Worm (Caenorhabditis elegans): ENCODE measurements around the gene F07A11.4.

Gene F07A11.4

DNA sequence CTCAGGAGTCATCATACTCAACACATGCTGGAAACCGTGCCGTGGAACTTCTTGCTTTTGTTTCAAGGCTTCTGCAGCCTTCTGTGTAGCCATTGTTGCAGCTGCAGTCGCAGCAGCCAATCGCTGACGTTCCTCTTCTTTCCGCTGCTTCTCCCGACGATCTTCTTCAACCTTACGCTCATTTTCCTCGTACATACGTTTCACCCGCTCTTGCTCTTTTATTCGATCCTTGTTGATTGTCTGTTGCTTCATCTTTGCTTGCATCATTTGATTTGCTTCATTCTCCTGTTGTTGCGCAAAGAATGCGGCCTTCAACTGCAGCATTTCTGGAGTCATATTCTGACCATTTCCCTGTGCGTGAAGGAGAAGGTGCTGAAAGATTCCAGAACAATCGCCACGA is 21.8 kb downstream of the F07A11.4 start:
- TF ChIP-seq hlh-8 (tag; optimal IDR thresholded peaks at IDR 0.05) (no peak), syd-9 (tag; optimal IDR thresholded peaks at IDR 0.05) (no peak), ceh-6 (GFP tag; optimal IDR thresholded peaks at IDR 0.05) (no peak), ceh-34 (tag; optimal IDR thresholded peaks at IDR 0.05) (no peak), elt-4 (tag; optimal IDR thresholded peaks at IDR 0.05) (no peak), ceh-24 (tag; optimal IDR thresholded peaks at IDR 0.05) (no peak), pax-1 (tag; optimal IDR thresholded peaks at IDR 0.05) (no peak), rnt-1 (tag; optimal IDR thresholded peaks at IDR 0.05) (no peak), ceh-9 (tag; optimal IDR thresholded peaks at IDR 0.05) (no peak), ceh-45 (GFP tag; IDR thresholded peaks at IDR 0.05) (no peak), sox-4 (tag; optimal IDR thresholded peaks at IDR 0.05) (no peak), fax-1 (tag; optimal IDR thresholded peaks at IDR 0.05) (no peak), fkh-6 (tag; optimal IDR thresholded peaks at IDR 0.05) (no peak), hlh-6 (tag; optimal IDR thresholded peaks at IDR 0.05) (no peak), pros-1 (tag; optimal IDR thresholded peaks at IDR 0.05) (no peak)

DNA sequence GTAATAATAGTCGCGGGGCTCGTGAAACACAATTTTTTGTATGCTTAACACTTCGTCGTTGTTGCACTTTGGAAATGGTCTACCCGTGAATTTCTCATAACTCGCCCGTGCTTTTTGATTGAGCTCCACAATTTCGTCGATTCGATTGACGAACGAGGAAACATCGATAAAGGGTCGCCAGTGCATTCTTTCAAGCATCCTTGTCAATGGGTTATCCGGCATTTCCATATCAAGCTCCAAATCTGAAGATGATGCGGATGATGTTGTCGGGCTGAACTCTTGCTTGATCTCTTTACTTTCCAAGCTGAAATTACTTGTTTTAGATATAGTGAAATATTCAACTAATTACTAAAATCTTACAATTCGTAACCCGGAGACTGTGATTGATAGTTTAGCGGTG is 27.1 kb downstream of the F07A11.4 start:
- TF ChIP-seq eyg-1 (tag; optimal IDR thresholded peaks at IDR 0.05) (no peak), C38D4.7 (GFP tag; optimal IDR thresholded peaks at IDR 0.05) (no peak), ceh-24 (tag; optimal IDR thresholded peaks at IDR 0.05) (no peak), F13H6.1 (tag; optimal IDR thresholded peaks at IDR 0.05) (no peak), nfya-1 (tag; optimal IDR thresholded peaks at IDR 0.05) (no peak), hlh-30 (tag; optimal IDR thresholded peaks at IDR 0.05; ENCODE audit: insufficient read depth) (no peak), ztf-16 (tag; optimal IDR thresholded peaks at IDR 0.05) (no peak), ceh-31 (tag; optimal IDR thresholded peaks at IDR 0.05) (no peak), ceh-9 (tag; optimal IDR thresholded peaks at IDR 0.05) (no peak), hlh-13 (GFP tag; optimal IDR thresholded peaks at IDR 0.05) (no peak), ceh-2 (tag; optimal IDR thresholded peaks at IDR 0.05) (no peak), zip-5 (tag; optimal IDR thresholded peaks at IDR 0.05) (no peak), Y22D7AL.16 (tag; optimal IDR thresholded peaks at IDR 0.05) (no peak), unc-42 (tag; optimal IDR thresholded peaks at IDR 0.05) (no peak), C08G9.2 (tag; optimal IDR thresholded peaks at IDR 0.05) (no peak), ets-4 (tag; optimal IDR thresholded peaks at IDR 0.05) (no peak), sox-2 (GFP tag; IDR thresholded peaks at IDR 0.05) (no peak), ceh-18 (tag; optimal IDR thresholded peaks at IDR 0.05) (no peak), fkh-10 (GFP tag; optimal IDR thresholded peaks at IDR 0.05) (no peak), pqm-1 (tag; optimal IDR thresholded peaks at IDR 0.05) (no peak)

DNA sequence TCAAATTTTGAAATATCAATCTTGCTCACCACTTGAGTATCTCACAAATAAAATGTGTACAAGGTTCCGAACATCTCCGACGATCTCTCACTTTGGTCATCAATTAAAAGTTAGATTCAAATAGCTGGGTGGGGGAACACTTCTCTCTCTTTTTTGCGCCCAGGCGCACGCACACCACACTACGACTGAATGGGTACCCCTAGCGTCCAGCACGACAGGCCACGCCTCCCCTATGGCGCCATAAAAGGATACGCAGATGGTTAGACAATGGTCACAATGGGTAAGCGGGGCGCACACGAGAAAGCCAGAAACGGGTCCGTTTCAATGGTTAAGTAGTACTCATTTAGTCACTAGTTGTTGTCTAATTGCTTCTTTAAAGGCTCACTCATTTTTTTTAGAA is 29.1 kb downstream of the F07A11.4 start:
- no peak for TF ChIP-seq syd-9 (tag; optimal IDR thresholded peaks at IDR 0.05)
- no peak for TF ChIP-seq tbx-2 (tag; optimal IDR thresholded peaks at IDR 0.05)
- no peak for TF ChIP-seq ceh-48 (tag; optimal IDR thresholded peaks at IDR 0.05)
- no peak for TF ChIP-seq pat-9 (tag; optimal IDR thresholded peaks at IDR 0.05)
- no peak for TF ChIP-seq nhr-232 (tag; optimal IDR thresholded peaks at IDR 0.05)
- no peak for TF ChIP-seq unc-42 (tag; optimal IDR thresholded peaks at IDR 0.05)

ce11 chrII:11632689-11633088 is 31.9 kb downstream of the F07A11.4 start:
- TF ChIP-seq sox-2 (GFP tag; IDR thresholded peaks at IDR 0.05) (no peak), ahr-1 (tag; optimal IDR thresholded peaks at IDR 0.05) (no peak), nhr-232 (tag; optimal IDR thresholded peaks at IDR 0.05) (no peak), fkh-10 (GFP tag; optimal IDR thresholded peaks at IDR 0.05) (no peak), eyg-1 (tag; optimal IDR thresholded peaks at IDR 0.05) (no peak), pros-1 (tag; optimal IDR thresholded peaks at IDR 0.05) (no peak), zip-5 (tag; optimal IDR thresholded peaks at IDR 0.05) (no peak), ceh-30 (tag; optimal IDR thresholded peaks at IDR 0.05) (no peak), hlh-13 (GFP tag; optimal IDR thresholded peaks at IDR 0.05) (no peak), fkh-6 (tag; optimal IDR thresholded peaks at IDR 0.05) (no peak), C38D4.7 (GFP tag; optimal IDR thresholded peaks at IDR 0.05) (no peak), ceh-34 (tag; optimal IDR thresholded peaks at IDR 0.05) (no peak), gmeb-2 (tag; optimal IDR thresholded peaks at IDR 0.05) (no peak), unc-3 (GFP tag; conservative IDR thresholded peaks at IDR 0.05) (no peak), unc-3 (tag; optimal IDR thresholded peaks at IDR 0.05) (no peak), unc-86 (tag; optimal IDR thresholded peaks at IDR 0.05) (no peak), rnt-1 (tag; optimal IDR thresholded peaks at IDR 0.05) (no peak), ets-4 (tag; optimal IDR thresholded peaks at IDR 0.05) (no peak), ceh-31 (tag; optimal IDR thresholded peaks at IDR 0.05) (peak; percentile 27), ttx-3 (tag; optimal IDR thresholded peaks at IDR 0.05) (no peak), C08G9.2 (tag; optimal IDR thresholded peaks at IDR 0.05) (no peak), odd-2 (tag; optimal IDR thresholded peaks at IDR 0.05) (no peak), nfya-1 (tag; optimal IDR thresholded peaks at IDR 0.05) (peak; percentile 17), ceh-18 (tag; optimal IDR thresholded peaks at IDR 0.05) (no peak), ceh-22 (tag; optimal IDR thresholded peaks at IDR 0.05) (no peak), tbx-2 (tag; optimal IDR thresholded peaks at IDR 0.05) (peak; percentile 58), pqm-1 (tag; optimal IDR thresholded peaks at IDR 0.05) (no peak), ama-1 (optimal IDR thresholded peaks at IDR 0.05) (no peak), syd-9 (tag; optimal IDR thresholded peaks at IDR 0.05) (peak; percentile 26)
